Fruit fly (Drosophila melanogaster) whole organism, pupa: ENCODE measurements around the gene Peritrophin-15a.
A peak's percentile ranks its signal among the peaks of the same experiment; 100 is the strongest.

Source experiments
- CG10348 ChIP-seq: fragments of 200-800 bp; sonication (Bioruptor generic); IDR thresholded peaks from 2 replicates; pipeline ENCODE4 v1.3.6; 2022; ENCODE audit warnings: missing biosample characterization, missing genetic modification characterization
- CG12605 ChIP-seq: fragments of 200-800 bp; sonication (Bioruptor generic); IDR thresholded peaks from 2 replicates; pipeline ENCODE4 v1.3.6; 2022; ENCODE audit warnings: missing biosample characterization, missing genetic modification characterization
- CG13204 ChIP-seq: fragments of 200-800 bp; sonication (Bioruptor generic); optimal IDR thresholded peaks from 2 replicates; lab custom pipeline; 2018; ENCODE audit warnings: missing biosample characterization, mild to moderate bottlenecking, missing genetic modification characterization, moderate library complexity
- CG14655 ChIP-seq: fragments of 200-800 bp; sonication (Bioruptor generic); optimal IDR thresholded peaks from 3 replicates; lab custom pipeline; 2017; ENCODE audit warnings: mild to moderate bottlenecking, missing biosample characterization, missing genetic modification reagents, missing genetic modification characterization
- CG15710 ChIP-seq: fragments of 200-800 bp; sonication (Bioruptor generic); optimal IDR thresholded peaks from 2 replicates; lab custom pipeline; 2018; ENCODE audit warnings: missing biosample characterization, mild to moderate bottlenecking, missing genetic modification characterization, moderate library complexity
- CG17806 ChIP-seq: fragments of 200-800 bp; sonication (Bioruptor generic); optimal IDR thresholded peaks from 2 replicates; lab custom pipeline; 2018; ENCODE audit warnings: missing biosample characterization, mild to moderate bottlenecking, missing genetic modification characterization, moderate library complexity
- CG32121 ChIP-seq: fragments of 200-800 bp; sonication (Bioruptor generic); IDR thresholded peaks from 2 replicates; pipeline ENCODE4 v1.3.6; 2022; ENCODE audit warnings: missing biosample characterization, missing genetic modification characterization
- CG34367 ChIP-seq: fragments of 200-800 bp; sonication (Bioruptor generic); optimal IDR thresholded peaks from 2 replicates; lab custom pipeline; 2018; ENCODE audit warnings: missing biosample characterization, mild to moderate bottlenecking, missing genetic modification characterization
- CG4496 ChIP-seq: fragments of 200-800 bp; sonication (Bioruptor generic); IDR thresholded peaks from 3 replicates; pipeline ENCODE4 v1.3.6; 2022; ENCODE audit warnings: missing biosample characterization, missing genetic modification characterization
- CG8159 ChIP-seq: fragments of 200-800 bp; sonication (Bioruptor generic); optimal IDR thresholded peaks from 3 replicates; lab custom pipeline; 2018; ENCODE audit warnings: missing biosample characterization, mild to moderate bottlenecking, missing genetic modification characterization, moderate library complexity
- CG8301 ChIP-seq: fragments of 200-800 bp; sonication (Bioruptor generic); optimal IDR thresholded peaks from 2 replicates; lab custom pipeline; 2018; ENCODE audit warnings: missing biosample characterization, mild to moderate bottlenecking, missing genetic modification characterization
- CG9948 ChIP-seq: fragments of 200-800 bp; sonication (Bioruptor generic); optimal IDR thresholded peaks from 2 replicates; lab custom pipeline; 2018; ENCODE audit warnings: missing biosample characterization, mild to moderate bottlenecking, missing genetic modification characterization, moderate library complexity
- D1 ChIP-seq: fragments of 200-800 bp; sonication (Bioruptor generic); optimal IDR thresholded peaks from 2 replicates; lab custom pipeline; 2018; ENCODE audit warnings: missing biosample characterization, mild to moderate bottlenecking, missing genetic modification characterization, moderate library complexity
- EcR ChIP-seq: fragments of 200-800 bp; sonication (Bioruptor generic); optimal IDR thresholded peaks from 3 replicates; lab custom pipeline; 2019; ENCODE audit warnings: missing biosample characterization, missing genetic modification characterization, mild to moderate bottlenecking, moderate library complexity, missing genetic modification reagents
- Ets98B ChIP-seq: fragments of 200-800 bp; sonication (Bioruptor generic); IDR thresholded peaks from 2 replicates; pipeline ENCODE4 v1.3.6; 2022; ENCODE audit warnings: missing biosample characterization, missing genetic modification characterization
- Pif1A ChIP-seq: fragments of 200-800 bp; sonication (Bioruptor generic); optimal IDR thresholded peaks from 3 replicates; lab custom pipeline; 2016; ENCODE audit warnings: missing biosample characterization, missing genetic modification characterization
- Pif1B ChIP-seq: fragments of 200-800 bp; sonication (Bioruptor generic); optimal IDR thresholded peaks from 3 replicates; lab custom pipeline; 2016; ENCODE audit warnings: missing biosample characterization, missing genetic modification characterization
- Snoo ChIP-seq: fragments of 200-800 bp; sonication (Bioruptor generic); optimal IDR thresholded peaks from 3 replicates; lab custom pipeline; 2017; ENCODE audit warnings: missing biosample characterization, mild to moderate bottlenecking, missing genetic modification characterization, inconsistent platforms
- fd96Ca ChIP-seq: fragments of 200-800 bp; sonication (Bioruptor generic); IDR thresholded peaks from 3 replicates; pipeline ENCODE4 v1.3.6; 2022; ENCODE audit warnings: missing biosample characterization, missing genetic modification characterization
- gl ChIP-seq: fragments of 200-800 bp; sonication (Bioruptor generic); optimal IDR thresholded peaks from 2 replicates; lab custom pipeline; 2018; ENCODE audit warnings: missing biosample characterization, mild to moderate bottlenecking, missing genetic modification characterization
- rn ChIP-seq: fragments of 200-800 bp; sonication (Bioruptor generic); IDR thresholded peaks from 2 replicates; pipeline ENCODE4 v1.3.6; 2022; ENCODE audit warnings: missing biosample characterization, missing genetic modification characterization

Peritrophin-15a gene

DNA sequence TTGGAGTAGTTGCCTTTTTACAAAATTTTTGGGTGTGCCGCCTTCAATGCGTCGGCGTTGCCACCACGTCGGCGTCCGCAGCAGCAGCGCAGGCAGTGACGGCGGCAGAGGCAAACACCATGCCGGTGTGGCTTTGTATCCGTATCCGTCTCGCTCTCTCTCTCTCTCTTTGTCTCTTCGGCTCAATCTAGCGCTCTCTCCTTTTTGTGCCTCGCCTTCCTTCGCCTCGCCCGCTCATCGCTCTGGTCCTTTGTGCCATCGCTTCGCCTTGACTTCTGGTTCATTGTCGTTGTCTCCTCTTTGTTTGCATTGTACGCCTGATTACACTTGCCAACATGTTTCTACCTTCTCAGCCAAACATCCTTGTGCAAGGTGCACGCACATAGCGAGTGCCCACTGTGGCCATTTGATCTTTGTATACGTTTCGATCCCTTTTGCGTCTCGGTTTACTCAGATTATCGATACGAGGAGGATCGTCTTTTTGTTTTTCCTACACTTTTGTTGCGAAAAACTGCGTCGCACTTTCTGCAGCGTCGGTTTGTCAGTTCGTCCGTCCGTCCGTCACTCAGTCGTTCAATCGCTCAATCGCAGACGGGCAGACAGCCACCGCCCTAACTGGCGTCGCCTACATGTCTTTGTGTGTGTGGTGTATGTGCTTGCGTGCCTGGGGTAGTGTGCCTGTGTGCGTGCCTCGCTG, 20.6 kb upstream of the Peritrophin-15a start:
- TF ChIP-seq Pif1A (GFP tag; lab: Kevin White, UChicago) (peak; percentile 82), CG12605 (GFP tag; lab: Robert Waterston, UW) (peak; percentile 35; the same call in 1 of the 2 replicates), CG10348 (GFP tag; lab: Robert Waterston, UW) (no peak), CG9948 (tag; lab: Kevin White, UChicago) (peak; percentile 65), CG8301 (peak; percentile 59), CG14655 (GFP tag; lab: Kevin White, UChicago) (peak; percentile 72), gl (peak; percentile 61), Ets98B (peak; percentile 30; the same call in 1 of the 2 replicates), CG4496 (GFP tag; lab: Robert Waterston, UW) (peak; percentile 65), CG34367 (tag; lab: Kevin White, UChicago) (peak; percentile 61), CG15710 (tag; lab: Kevin White, UChicago) (peak; percentile 60), Pif1B (GFP tag; lab: Kevin White, UChicago) (peak; percentile 68), EcR (GFP tag; lab: Kevin White, UChicago) (peak; percentile 97), CG32121 (peak; percentile 19; the same call in 1 of the 2 replicates), Snoo (peak; percentile 69), CG8159 (tag; lab: Kevin White, UChicago) (peak; percentile 69), CG17806 (tag; lab: Kevin White, UChicago) (peak; percentile 65), CG13204 (peak; percentile 66), fd96Ca (GFP tag; lab: Robert Waterston, UW) (0 out of 3 replicates have a peak, but pooled peaks have one; percentile 62), rn (GFP tag; lab: Robert Waterston, UW) (no peak), D1 (tag; lab: Kevin White, UChicago) (peak; percentile 0)

- 0 out of 3 replicates have a peak, but pooled peaks have one; percentile 15 for TF ChIP-seq CG4496 (GFP tag; lab: Robert Waterston, UW)
- TF ChIP-seq CG8159 (tag; lab: Kevin White, UChicago), result peak; percentile 57
- no peak for TF ChIP-seq CG10348 (GFP tag; lab: Robert Waterston, UW)
- TF ChIP-seq gl, result no peak
- no peak for TF ChIP-seq rn (GFP tag; lab: Robert Waterston, UW)
- TF ChIP-seq CG32121, result peak; percentile 44; the same call in 1 of the 2 replicates
- peak; percentile 35 for TF ChIP-seq Ets98B
- TF ChIP-seq Pif1A (GFP tag; lab: Kevin White, UChicago), result no peak
- TF ChIP-seq CG9948 (tag; lab: Kevin White, UChicago), result peak; percentile 28
- no peak for TF ChIP-seq CG8301
- TF ChIP-seq fd96Ca (GFP tag; lab: Robert Waterston, UW), result peak; percentile 25; the same call in 1 of the 3 replicates
- TF ChIP-seq EcR (GFP tag; lab: Kevin White, UChicago), result no peak
- peak; percentile 39 for TF ChIP-seq D1 (tag; lab: Kevin White, UChicago)
- TF ChIP-seq Snoo, result no peak
- no peak for TF ChIP-seq CG17806 (tag; lab: Kevin White, UChicago)
- no peak for TF ChIP-seq CG34367 (tag; lab: Kevin White, UChicago)
- TF ChIP-seq Pif1B (GFP tag; lab: Kevin White, UChicago), result peak; percentile 44
- TF ChIP-seq CG13204, result no peak
- TF ChIP-seq CG15710 (tag; lab: Kevin White, UChicago), result peak; percentile 28
- TF ChIP-seq CG12605 (GFP tag; lab: Robert Waterston, UW), result no peak
- TF ChIP-seq CG14655 (GFP tag; lab: Kevin White, UChicago), result no peak
These were observed 19.3 kb upstream of the Peritrophin-15a start, which contains the start of the genes CG13398 and Akap200 for dm6 chr2L:8414887-8415883. TSS of gene CG13398 (minus strand) at chr2L:8415256. TSS of gene Akap200 (plus strand) at chr2L:8415690.

DNA sequence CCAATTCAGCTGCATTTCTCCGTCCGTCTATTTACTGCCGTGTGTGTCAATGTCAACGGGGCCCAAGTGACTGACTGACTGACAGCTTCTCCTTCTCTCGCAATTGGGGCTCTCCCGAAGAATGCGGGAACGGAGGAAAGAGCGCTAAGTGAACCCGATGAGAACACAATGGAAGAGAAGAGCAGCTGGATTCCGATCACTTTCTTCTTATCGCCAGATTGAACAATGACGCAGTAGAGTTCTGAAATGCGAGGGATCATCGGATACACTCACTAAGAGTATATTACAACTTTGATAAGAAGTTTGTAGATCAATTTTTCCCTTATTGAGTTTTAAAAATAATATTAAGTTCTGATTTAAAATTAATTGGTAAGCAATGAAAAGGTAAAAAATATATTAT, 15.6 kb upstream of the Peritrophin-15a start, which contains the start of gene Naglu:
TSS of gene Naglu (minus strand) at position 339 of the 400 bp plus-strand sequence.
- TF ChIP-seq CG17806 (tag; lab: Kevin White, UChicago), result no peak
- TF ChIP-seq EcR (GFP tag; lab: Kevin White, UChicago), result peak; percentile 57

DNA sequence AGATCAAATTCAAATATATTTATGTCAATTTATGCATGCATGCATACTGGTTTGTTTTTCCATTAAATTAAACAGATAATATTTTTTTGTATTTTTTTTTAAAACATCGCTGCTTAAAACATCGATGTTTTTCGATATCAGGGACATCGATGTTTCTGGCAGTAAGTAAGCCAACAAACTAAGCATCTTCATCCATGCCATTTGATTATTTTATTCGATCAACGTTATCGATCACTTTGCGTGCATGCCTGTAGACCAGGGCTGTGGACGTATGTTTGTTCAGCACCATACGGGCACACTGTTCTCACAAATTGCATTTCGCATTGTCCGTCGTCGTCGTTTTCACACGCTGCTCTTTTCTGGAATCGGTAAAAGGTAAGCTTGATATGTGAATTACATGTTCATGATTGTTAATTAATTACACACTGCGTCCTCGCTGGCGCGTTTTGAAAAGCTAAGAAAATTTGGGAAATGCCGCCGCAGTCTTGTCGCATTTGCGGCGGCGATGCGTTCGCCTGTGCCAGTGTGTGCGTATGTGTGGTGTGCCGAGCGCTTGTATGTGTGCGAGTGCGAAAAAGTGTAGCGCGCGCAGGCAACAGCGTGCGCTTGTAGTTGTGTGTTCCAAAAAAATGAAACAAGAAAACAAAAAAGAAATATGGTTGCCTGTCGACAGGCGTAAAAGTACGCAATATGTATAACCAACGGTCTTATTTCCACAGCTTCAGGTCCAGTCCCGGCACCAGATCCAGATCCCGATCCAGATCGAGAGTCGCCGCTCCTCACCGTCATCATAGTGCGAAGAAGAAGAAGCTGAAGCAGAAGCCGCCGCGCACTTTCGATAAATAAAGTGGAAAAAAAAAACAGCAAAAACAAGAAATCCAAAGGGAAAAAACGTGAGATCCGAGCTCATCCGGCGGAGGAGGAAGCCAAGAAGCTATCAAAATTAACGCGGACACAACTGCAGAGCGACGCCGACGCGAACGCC, 7.7 kb upstream of the Peritrophin-15a start, which contains the start of gene emb:
TSS of gene emb (plus strand) at position 288 of the 985 bp plus-strand sequence.
- TF ChIP-seq D1 (tag; lab: Kevin White, UChicago) (no peak), Ets98B (0 out of 2 replicates have a peak, but pooled peaks have one; percentile 36), CG10348 (GFP tag; lab: Robert Waterston, UW) (no peak), EcR (GFP tag; lab: Kevin White, UChicago) (peak; percentile 11), CG8159 (tag; lab: Kevin White, UChicago) (peak; percentile 49), CG9948 (tag; lab: Kevin White, UChicago) (peak; percentile 12), Snoo (peak; percentile 41), CG13204 (no peak), gl (peak; percentile 74), CG17806 (tag; lab: Kevin White, UChicago) (peak; percentile 3), CG4496 (GFP tag; lab: Robert Waterston, UW) (peak; percentile 72), Pif1B (GFP tag; lab: Kevin White, UChicago) (no peak), rn (GFP tag; lab: Robert Waterston, UW) (peak; percentile 24; the same call in 1 of the 2 replicates), CG12605 (GFP tag; lab: Robert Waterston, UW) (peak; percentile 73; the same call in 1 of the 2 replicates), CG14655 (GFP tag; lab: Kevin White, UChicago) (no peak), CG32121 (peak; percentile 49; the same call in 1 of the 2 replicates), Pif1A (GFP tag; lab: Kevin White, UChicago) (no peak), CG8301 (no peak), fd96Ca (GFP tag; lab: Robert Waterston, UW) (peak; percentile 50), CG34367 (tag; lab: Kevin White, UChicago) (peak; percentile 39), CG15710 (tag; lab: Kevin White, UChicago) (peak; percentile 35)
